Fruit fly (Drosophila melanogaster) whole organism, embryonic: ENCODE results near the gene CG18581.

Experiments used
- Abd-B ChIP-seq: fragments of 200-800 bp; sonication (Bioruptor generic); optimal IDR thresholded peaks from 2 replicates; lab custom pipeline; 2018; ENCODE audit warnings: missing biosample characterization, mild to moderate bottlenecking, missing genetic modification characterization, moderate library complexity
- Asciz ChIP-seq: fragments of 200-800 bp; sonication (Bioruptor generic); optimal IDR thresholded peaks from 2 replicates; lab custom pipeline; 2017; ENCODE audit warnings: missing biosample characterization, mild to moderate bottlenecking, missing genetic modification characterization, missing genetic modification reagents
- BEAF-32 ChIP-seq: fragments of 200-800 bp; sonication (Bioruptor generic); optimal IDR thresholded peaks from 3 replicates; lab custom pipeline; 2017; ENCODE audit warnings: missing biosample characterization, missing genetic modification characterization, mild to moderate bottlenecking, moderate library complexity, missing genetic modification reagents
- CG11093 ChIP-seq: fragments of 200-800 bp; sonication (Bioruptor generic); IDR thresholded peaks from 3 replicates; pipeline ENCODE4 v1.3.6; 2022; ENCODE audit warnings: missing biosample characterization, missing genetic modification characterization
- CG12219 ChIP-seq: fragments of 200-800 bp; sonication (Bioruptor generic); optimal IDR thresholded peaks from 3 replicates; lab custom pipeline; 2018; ENCODE audit warnings: missing biosample characterization, mild to moderate bottlenecking, missing genetic modification characterization
- CG12744 ChIP-seq: fragments of 200-800 bp; sonication (Bioruptor generic); optimal IDR thresholded peaks from 2 replicates; lab custom pipeline; 2016; ENCODE audit warnings: missing biosample characterization, missing genetic modification characterization
- CG13424 ChIP-seq: fragments of 200-800 bp; sonication (Bioruptor generic); optimal IDR thresholded peaks from 2 replicates; lab custom pipeline; 2019; ENCODE audit warnings: missing biosample characterization, mild to moderate bottlenecking, missing genetic modification characterization, moderate library complexity
- CG15011 ChIP-seq: fragments of 200-800 bp; sonication (Bioruptor generic); optimal IDR thresholded peaks from 3 replicates; lab custom pipeline; 2018; ENCODE audit warnings: missing biosample characterization, mild to moderate bottlenecking, missing genetic modification characterization
- CG17186 ChIP-seq: fragments of 200-800 bp; sonication (Bioruptor generic); optimal IDR thresholded peaks from 3 replicates; lab custom pipeline; 2017; ENCODE audit warnings: missing biosample characterization, missing genetic modification reagents, missing genetic modification characterization
- CG17385 ChIP-seq: fragments of 200-800 bp; sonication (Bioruptor generic); optimal IDR thresholded peaks from 3 replicates; lab custom pipeline; 2018; ENCODE audit warnings: missing biosample characterization, mild to moderate bottlenecking, missing genetic modification characterization
- CG2116 ChIP-seq: fragments of 200-800 bp; sonication (Bioruptor generic); optimal IDR thresholded peaks from 3 replicates; lab custom pipeline; 2018; ENCODE audit warnings: missing biosample characterization, mild to moderate bottlenecking, missing genetic modification characterization
- CG3163 ChIP-seq: fragments of 200-800 bp; sonication (Bioruptor generic); optimal IDR thresholded peaks from 3 replicates; lab custom pipeline; 2016; ENCODE audit warnings: missing biosample characterization, missing genetic modification characterization
- CG33557 ChIP-seq: fragments of 200-800 bp; sonication (Bioruptor generic); optimal IDR thresholded peaks from 2 replicates; lab custom pipeline; 2019; ENCODE audit warnings: missing biosample characterization, mild to moderate bottlenecking, missing genetic modification characterization, moderate library complexity
- CG6272 ChIP-seq: fragments of 200-800 bp; sonication (Bioruptor generic); IDR thresholded peaks from 2 replicates; pipeline ENCODE4 v1.3.6; 2022; ENCODE audit warnings: missing biosample characterization, missing genetic modification characterization
- CG6654 ChIP-seq: fragments of 200-800 bp; sonication (Bioruptor generic); optimal IDR thresholded peaks from 2 replicates; lab custom pipeline; 2017; ENCODE audit warnings: missing biosample characterization, mild to moderate bottlenecking, missing genetic modification characterization
- CG7357 ChIP-seq: fragments of 200-800 bp; sonication (Bioruptor generic); IDR thresholded peaks from 3 replicates; pipeline ENCODE4 v1.3.6; 2022; ENCODE audit warnings: missing biosample characterization, missing genetic modification characterization
- CG7372 ChIP-seq: fragments of 200-800 bp; sonication (Bioruptor generic); IDR thresholded peaks from 2 replicates; pipeline ENCODE4 v1.3.6; 2022; ENCODE audit warnings: missing biosample characterization, missing genetic modification characterization
- CG7745 ChIP-seq: fragments of 200-800 bp; sonication (Bioruptor generic); optimal IDR thresholded peaks from 2 replicates; lab custom pipeline; 2018; ENCODE audit warnings: missing biosample characterization, mild to moderate bottlenecking, missing genetic modification characterization, moderate library complexity
- CG8765 ChIP-seq: fragments of 200-800 bp; sonication (Bioruptor generic); IDR thresholded peaks from 2 replicates; pipeline ENCODE4 v1.3.6; 2022; ENCODE audit warnings: missing biosample characterization, missing genetic modification characterization
- CG8944 ChIP-seq: fragments of 200-800 bp; sonication (Bioruptor generic); optimal IDR thresholded peaks from 3 replicates; lab custom pipeline; 2016; ENCODE audit warnings: missing biosample characterization, missing genetic modification characterization
- CG9932 ChIP-seq: fragments of 200-800 bp; sonication (Bioruptor generic); IDR thresholded peaks from 2 replicates; pipeline ENCODE4 v1.3.6; 2022; ENCODE audit warnings: missing biosample characterization, missing genetic modification characterization
- GATAe ChIP-seq: fragments of 200-800 bp; sonication (Bioruptor generic); conservative IDR thresholded peaks from 2 replicates; pipeline ENCODE4 v1.3.6; 2022; ENCODE audit warnings: missing biosample characterization, missing genetic modification characterization
- Lhr ChIP-seq: fragments of 200-800 bp; sonication (Bioruptor generic); optimal IDR thresholded peaks from 3 replicates; lab custom pipeline; 2017; ENCODE audit warnings: mild to moderate bottlenecking, missing biosample characterization, missing genetic modification reagents, missing genetic modification characterization
- NfI ChIP-seq: fragments of 200-800 bp; sonication (Bioruptor generic); optimal IDR thresholded peaks from 3 replicates; lab custom pipeline; 2018; ENCODE audit warnings: missing biosample characterization, mild to moderate bottlenecking, missing genetic modification characterization, moderate library complexity
- Oli ChIP-seq: fragments of 200-800 bp; sonication (Bioruptor generic); optimal IDR thresholded peaks from 2 replicates; lab custom pipeline; 2018; ENCODE audit warnings: missing biosample characterization, mild to moderate bottlenecking, missing genetic modification characterization, moderate library complexity
- Sry-β ChIP-seq: fragments of 200-800 bp; sonication (Bioruptor generic); optimal IDR thresholded peaks from 2 replicates; lab custom pipeline; 2018; ENCODE audit warnings: missing biosample characterization, mild to moderate bottlenecking, missing genetic modification characterization, moderate library complexity
- Stat92E ChIP-seq, 3 experiments: fragments of >200 bp in 2 of 3; fragments of 200-800 bp in 1 of 3; sonication (Bioruptor generic) in 1 of 3; optimal IDR thresholded peaks; 2 replicates each; lab custom pipeline; 2017 to 2019; ENCODE audit warnings: missing biosample characterization in 3 of 3, missing genetic modification characterization in 3 of 3, mild to moderate bottlenecking in 1 of 3, moderate library complexity in 1 of 3
- chm ChIP-seq: fragments of 200-800 bp; sonication (Bioruptor generic); IDR thresholded peaks from 2 replicates; pipeline ENCODE4 v1.3.6; 2022; ENCODE audit warnings: missing biosample characterization, missing genetic modification characterization
- corto ChIP-seq: fragments of 200-800 bp; sonication (Bioruptor generic); optimal IDR thresholded peaks from 2 replicates; lab custom pipeline; 2016; ENCODE audit warnings: missing biosample characterization, mild to moderate bottlenecking, missing genetic modification characterization, moderate library complexity
- crc ChIP-seq: fragments of 200-800 bp; sonication (Bioruptor generic); optimal IDR thresholded peaks from 2 replicates; lab custom pipeline; 2016; ENCODE audit warnings: missing biosample characterization, missing genetic modification characterization
- esg ChIP-seq: fragments of 200-800 bp; sonication (Bioruptor generic); conservative IDR thresholded peaks from 2 replicates; pipeline ENCODE4 v1.3.6; 2022; ENCODE audit warnings: missing biosample characterization, missing genetic modification characterization
- eve ChIP-seq, 2 experiments: fragments of >200 bp; optimal IDR thresholded peaks; 2 replicates each; lab custom pipeline; 2017; ENCODE audit warnings: missing biosample characterization in 2 of 2, missing genetic modification characterization in 2 of 2
- gro ChIP-seq: fragments of 200-800 bp; sonication (Bioruptor generic); optimal IDR thresholded peaks from 2 replicates; lab custom pipeline; 2016; ENCODE audit warnings: missing biosample characterization, missing genetic modification characterization
- hb ChIP-seq: fragments of 200-800 bp; sonication (Bioruptor generic); IDR thresholded peaks from 3 replicates; pipeline ENCODE4 v1.3.6; 2022; ENCODE audit warnings: missing biosample characterization, missing genetic modification characterization; ENCODE audit not compliant: partially characterized antibody
- knrl ChIP-seq: fragments of 200-800 bp; sonication (Bioruptor generic); IDR thresholded peaks from 3 replicates; pipeline ENCODE4 v1.3.6; 2022; ENCODE audit warnings: missing biosample characterization, missing genetic modification characterization; ENCODE audit not compliant: partially characterized antibody
- luna ChIP-seq: fragments of 200-800 bp; sonication (Bioruptor generic); optimal IDR thresholded peaks from 2 replicates; lab custom pipeline; 2016; ENCODE audit warnings: missing biosample characterization, missing genetic modification characterization
- nerfin-1 ChIP-seq: fragments of 200-800 bp; sonication (Bioruptor generic); optimal IDR thresholded peaks from 3 replicates; lab custom pipeline; 2019; ENCODE audit warnings: missing biosample characterization, mild to moderate bottlenecking, missing genetic modification characterization, moderate library complexity
- onecut ChIP-seq: fragments of 200-800 bp; sonication (Bioruptor generic); IDR thresholded peaks from 2 replicates; pipeline ENCODE4 v1.3.6; 2022; ENCODE audit warnings: missing biosample characterization, missing genetic modification characterization
- ranshi ChIP-seq: fragments of 200-800 bp; sonication (Bioruptor generic); IDR thresholded peaks from 2 replicates; pipeline ENCODE4 v1.3.6; 2022; ENCODE audit warnings: missing biosample characterization, missing genetic modification characterization
- repo ChIP-seq: fragments of 200-800 bp; sonication (Bioruptor generic); optimal IDR thresholded peaks from 2 replicates; lab custom pipeline; 2016; ENCODE audit warnings: missing biosample characterization, missing genetic modification characterization
- salm ChIP-seq: fragments of 200-800 bp; sonication (Bioruptor generic); optimal IDR thresholded peaks from 2 replicates; lab custom pipeline; 2018; ENCODE audit warnings: missing biosample characterization, mild to moderate bottlenecking, missing genetic modification characterization
- sens-2 ChIP-seq: fragments of 200-800 bp; sonication (Bioruptor generic); IDR thresholded peaks from 2 replicates; pipeline ENCODE4 v1.3.6; 2022; ENCODE audit warnings: missing biosample characterization, missing genetic modification characterization
- sisA ChIP-seq: fragments of 200-800 bp; sonication (Bioruptor generic); IDR thresholded peaks from 2 replicates; pipeline ENCODE4 v1.3.6; 2022; ENCODE audit warnings: missing biosample characterization, missing genetic modification characterization
- sqz ChIP-seq: fragments of 200-800 bp; sonication (Bioruptor generic); optimal IDR thresholded peaks from 3 replicates; lab custom pipeline; 2018; ENCODE audit warnings: missing biosample characterization, mild to moderate bottlenecking, missing genetic modification characterization
- ssp ChIP-seq: fragments of 200-800 bp; sonication (Bioruptor generic); IDR thresholded peaks from 2 replicates; pipeline ENCODE4 v1.3.6; 2022; ENCODE audit warnings: missing biosample characterization, missing genetic modification characterization
- tx ChIP-seq: fragments of 200-800 bp; sonication (Bioruptor generic); optimal IDR thresholded peaks from 2 replicates; lab custom pipeline; 2016; ENCODE audit warnings: missing biosample characterization, missing genetic modification characterization
- zen ChIP-seq: fragments of 200-800 bp; sonication (Bioruptor generic); optimal IDR thresholded peaks from 3 replicates; lab custom pipeline; 2018; ENCODE audit warnings: missing biosample characterization, mild to moderate bottlenecking, missing genetic modification characterization, moderate library complexity
- zf30C ChIP-seq: fragments of 200-800 bp; sonication (Bioruptor generic); optimal IDR thresholded peaks from 3 replicates; lab custom pipeline; 2018; ENCODE audit warnings: missing biosample characterization, mild to moderate bottlenecking, missing genetic modification characterization

Gene CG18581

dm6 chr3L:15098659-15099512, 48.9 kb upstream of the CG18581 start (continued):
- TF ChIP-seq CG9932 (peak; percentile 52; the same call in 1 of the 2 replicates), repo (GFP tag; lab: Kevin White, UChicago) (peak; percentile 27), CG17186 (no peak), sqz (GFP tag; lab: Kevin White, UChicago) (peak; percentile 78), CG3163 (GFP tag; lab: Kevin White, UChicago) (peak; percentile 28), CG8944 (GFP tag; lab: Kevin White, UChicago) (no peak), CG7357 (peak; percentile 76), eve (GFP tag; optimal IDR thresholded peaks at IDR 0.05; lab: Kevin White, UChicago) (no peak), onecut (peak; percentile 69; the same call in 1 of the 2 replicates), CG6654 (GFP tag; lab: Kevin White, UChicago) (peak; percentile 63), gro (no peak), NfI (peak; percentile 51), Oli (tag; lab: Kevin White, UChicago) (peak; percentile 80), Sry-β (GFP tag; lab: Kevin White, UChicago) (peak; percentile 41), zf30C (GFP tag; lab: Kevin White, UChicago) (peak; percentile 91), CG8765 (GFP tag; lab: Robert Waterston, UW) (no peak), ranshi (GFP tag; lab: Robert Waterston, UW) (peak; percentile 89; the same call in 1 of the 2 replicates), CG7745 (tag; lab: Kevin White, UChicago) (no peak), chm (GFP tag; lab: Robert Waterston, UW) (no peak), CG12219 (GFP tag; lab: Kevin White, UChicago) (peak; percentile 54), crc (GFP tag; lab: Kevin White, UChicago) (no peak), tx (GFP tag; lab: Kevin White, UChicago) (no peak), CG11093 (GFP tag; lab: Robert Waterston, UW) (no peak; the same call in 2 of the 3 replicates), CG17385 (GFP tag; lab: Kevin White, UChicago) (peak; percentile 82), CG15011 (GFP tag; lab: Kevin White, UChicago) (peak; percentile 69), GATAe (GFP tag; lab: Robert Waterston, UW) (peak; percentile 43; the same call in 1 of the 2 replicates), CG7372 (GFP tag; lab: Robert Waterston, UW) (peak; percentile 67; the same call in 1 of the 2 replicates), luna (GFP tag; lab: Kevin White, UChicago) (no peak), Lhr (GFP tag; lab: Kevin White, UChicago) (peak; percentile 38), CG33557 (peak; percentile 79), hb (no peak), nerfin-1 (tag; lab: Kevin White, UChicago) (peak; percentile 91), BEAF-32 (no peak), CG6272 (GFP tag; lab: Robert Waterston, UW) (peak; percentile 36; the same call in 1 of the 2 replicates), sens-2 (GFP tag; lab: Robert Waterston, UW) (0 out of 2 replicates have a peak, but pooled peaks have one; percentile 5), ssp (GFP tag; lab: Robert Waterston, UW) (peak; percentile 60), corto (GFP tag; lab: Kevin White, UChicago) (peak; percentile 5), zen (tag; lab: Kevin White, UChicago) (peak; percentile 89), esg (peak; percentile 53; the same call in 1 of the 2 replicates), CG12744 (GFP tag; lab: Kevin White, UChicago) (no peak), knrl (GFP tag; lab: Robert Waterston, UW) (no peak), Asciz (peak; percentile 84), salm (tag; lab: Kevin White, UChicago) (peak; percentile 88), Abd-B (peak; percentile 52), CG2116 (GFP tag; lab: Kevin White, UChicago) (peak; percentile 76), sisA (GFP tag; lab: Robert Waterston, UW) (peak; percentile 67; the same call in 1 of the 2 replicates), Stat92E (GFP tag; optimal IDR thresholded peaks at IDR 0.05; lab: Kevin White, UChicago) (peak in 1 of 3 experiments; percentile 45), CG13424 (tag; lab: Kevin White, UChicago) (peak; percentile 87)
